Fruit fly (Drosophila melanogaster) whole organism, embryonic: ENCODE results near the gene Spn28Dc.

Experiments
- B-H2 ChIP-seq: fragments of 200-800 bp; sonication (Bioruptor generic); optimal IDR thresholded peaks from 2 replicates; lab custom pipeline; 2018; ENCODE audit warnings: missing biosample characterization, mild to moderate bottlenecking, missing genetic modification characterization
- Bgb ChIP-seq: fragments of 200-800 bp; sonication (Bioruptor generic); IDR thresholded peaks from 2 replicates; pipeline ENCODE4 v1.3.6; 2022; ENCODE audit warnings: missing biosample characterization, missing genetic modification characterization; ENCODE audit not compliant: partially characterized antibody
- CG12104 ChIP-seq: fragments of 200-800 bp; sonication (Bioruptor generic); optimal IDR thresholded peaks from 3 replicates; lab custom pipeline; 2016; ENCODE audit warnings: missing biosample characterization, missing genetic modification characterization
- CG12744 ChIP-seq: fragments of 200-800 bp; sonication (Bioruptor generic); optimal IDR thresholded peaks from 2 replicates; lab custom pipeline; 2016; ENCODE audit warnings: missing biosample characterization, missing genetic modification characterization
- CG13424 ChIP-seq: fragments of 200-800 bp; sonication (Bioruptor generic); optimal IDR thresholded peaks from 2 replicates; lab custom pipeline; 2019; ENCODE audit warnings: missing biosample characterization, mild to moderate bottlenecking, missing genetic modification characterization, moderate library complexity
- CG13624 ChIP-seq: fragments of 200-800 bp; sonication (Bioruptor generic); optimal IDR thresholded peaks from 2 replicates; lab custom pipeline; 2016; ENCODE audit warnings: missing biosample characterization, missing genetic modification characterization
- CG14965 ChIP-seq: fragments of 200-800 bp; sonication (Bioruptor generic); optimal IDR thresholded peaks from 2 replicates; lab custom pipeline; 2016; ENCODE audit warnings: missing biosample characterization, missing genetic modification characterization, borderline replicate concordance
- CG1603 ChIP-seq: fragments of 200-800 bp; sonication (Bioruptor generic); optimal IDR thresholded peaks from 2 replicates; lab custom pipeline; 2019; ENCODE audit warnings: missing biosample characterization, mild to moderate bottlenecking, missing genetic modification characterization, moderate library complexity
- CG16815 ChIP-seq: fragments of 200-800 bp; sonication (Bioruptor generic); optimal IDR thresholded peaks from 3 replicates; lab custom pipeline; 2017; ENCODE audit warnings: missing biosample characterization, mild to moderate bottlenecking, missing genetic modification characterization
- CG16863 ChIP-seq: fragments of 200-800 bp; sonication (Bioruptor generic); optimal IDR thresholded peaks from 3 replicates; lab custom pipeline; 2016; ENCODE audit warnings: missing biosample characterization, missing genetic modification characterization
- CG1792 ChIP-seq: fragments of 200-800 bp; sonication (Bioruptor generic); optimal IDR thresholded peaks from 2 replicates; lab custom pipeline; 2016; ENCODE audit warnings: missing biosample characterization, missing genetic modification characterization
- CG18476 ChIP-seq: fragments of 200-800 bp; sonication (Bioruptor generic); optimal IDR thresholded peaks from 2 replicates; lab custom pipeline; 2016; ENCODE audit warnings: missing biosample characterization, mild to moderate bottlenecking, missing genetic modification characterization
- CG18764 ChIP-seq: fragments of 200-800 bp; sonication (Bioruptor generic); optimal IDR thresholded peaks from 3 replicates; lab custom pipeline; 2016; ENCODE audit warnings: missing biosample characterization, missing genetic modification characterization
- CG2875 ChIP-seq: fragments of 200-800 bp; sonication (Bioruptor generic); optimal IDR thresholded peaks from 2 replicates; lab custom pipeline; 2017; ENCODE audit warnings: missing biosample characterization, mild to moderate bottlenecking, missing genetic modification characterization, missing genetic modification reagents
- CG31441 ChIP-seq: fragments of 200-800 bp; sonication (Bioruptor generic); IDR thresholded peaks from 2 replicates; pipeline ENCODE4 v1.3.6; 2022; ENCODE audit warnings: missing biosample characterization, missing genetic modification characterization
- CG34376 ChIP-seq: fragments of 200-800 bp; sonication (Bioruptor generic); optimal IDR thresholded peaks from 2 replicates; lab custom pipeline; 2018; ENCODE audit warnings: missing biosample characterization, mild to moderate bottlenecking, missing genetic modification characterization
- CG3726 ChIP-seq: fragments of 200-800 bp; sonication (Bioruptor generic); IDR thresholded peaks from 3 replicates; pipeline ENCODE4, ENCODE4 v1.3.6; 2022; ENCODE audit warnings: missing biosample characterization, missing genetic modification characterization
- CG4404 ChIP-seq: fragments of 200-800 bp; sonication (Bioruptor generic); IDR thresholded peaks from 2 replicates; pipeline ENCODE4 v1.3.6; 2022; ENCODE audit warnings: missing biosample characterization, missing genetic modification characterization
- CG6765 ChIP-seq: fragments of 200-800 bp; sonication (Bioruptor generic); optimal IDR thresholded peaks from 3 replicates; lab custom pipeline; 2017; ENCODE audit warnings: missing biosample characterization, mild to moderate bottlenecking, missing genetic modification characterization
- CG9817 ChIP-seq: fragments of 200-800 bp; sonication (Bioruptor generic); optimal IDR thresholded peaks from 2 replicates; lab custom pipeline; 2018; ENCODE audit warnings: missing biosample characterization, mild to moderate bottlenecking, missing genetic modification characterization, moderate library complexity
- CoRest ChIP-seq: fragments of 200-800 bp; sonication (Bioruptor generic); optimal IDR thresholded peaks from 3 replicates; lab custom pipeline; 2018; ENCODE audit warnings: missing biosample characterization, mild to moderate bottlenecking, missing genetic modification characterization, moderate library complexity
- Dfd ChIP-seq, 2 experiments: fragments of >200 bp; optimal IDR thresholded peaks; 2 replicates each; lab custom pipeline; 2017; ENCODE audit warnings: missing biosample characterization in 2 of 2, missing genetic modification characterization in 2 of 2
- Ets97D ChIP-seq: fragments of 200-800 bp; sonication (Bioruptor generic); optimal IDR thresholded peaks from 3 replicates; lab custom pipeline; 2016; ENCODE audit warnings: missing biosample characterization, missing genetic modification characterization
- HHEX ChIP-seq: fragments of 200-800 bp; sonication (Bioruptor generic); optimal IDR thresholded peaks from 3 replicates; lab custom pipeline; 2017; ENCODE audit warnings: missing biosample characterization, mild to moderate bottlenecking, missing genetic modification characterization, missing genetic modification reagents
- HLH3B ChIP-seq: fragments of 200-800 bp; sonication (Bioruptor generic); IDR thresholded peaks from 2 replicates; pipeline ENCODE4 v1.3.6; 2022; ENCODE audit warnings: missing biosample characterization, missing genetic modification characterization
- Lim3 ChIP-seq: fragments of 200-800 bp; sonication (Bioruptor generic); IDR thresholded peaks from 2 replicates; pipeline ENCODE4 v1.3.6; 2022; ENCODE audit warnings: missing biosample characterization, missing genetic modification characterization
- NfI ChIP-seq: fragments of 200-800 bp; sonication (Bioruptor generic); optimal IDR thresholded peaks from 3 replicates; lab custom pipeline; 2018; ENCODE audit warnings: missing biosample characterization, mild to moderate bottlenecking, missing genetic modification characterization, moderate library complexity
- Pdp1 ChIP-seq, 2 experiments: fragments of 200-800 bp; sonication (Bioruptor generic); optimal IDR thresholded peaks; 3 replicates each; lab custom pipeline; 2016; ENCODE audit warnings: missing biosample characterization in 2 of 2, missing genetic modification characterization in 2 of 2, mild to moderate bottlenecking in 1 of 2, moderate library complexity in 1 of 2
- Scr ChIP-seq: fragments of 200-800 bp; sonication (Bioruptor generic); IDR thresholded peaks from 2 replicates; pipeline ENCODE4 v1.3.6; 2022; ENCODE audit warnings: missing biosample characterization, missing genetic modification characterization; ENCODE audit not compliant: partially characterized antibody
- Stat92E ChIP-seq, 3 experiments: fragments of >200 bp in 2 of 3; fragments of 200-800 bp in 1 of 3; sonication (Bioruptor generic) in 1 of 3; optimal IDR thresholded peaks; 2 replicates each; lab custom pipeline; 2017 to 2019; ENCODE audit warnings: missing biosample characterization in 3 of 3, missing genetic modification characterization in 3 of 3, mild to moderate bottlenecking in 1 of 3, moderate library complexity in 1 of 3
- al ChIP-seq: fragments of 200-800 bp; sonication (Bioruptor generic); IDR thresholded peaks from 2 replicates; pipeline ENCODE4 v1.3.6; 2022; ENCODE audit warnings: missing biosample characterization, missing genetic modification characterization
- chn ChIP-seq: fragments of 200-800 bp; sonication (Bioruptor generic); optimal IDR thresholded peaks from 2 replicates; lab custom pipeline; 2016; ENCODE audit warnings: missing biosample characterization, missing genetic modification characterization
- crp ChIP-seq, 2 experiments: fragments of 200-800 bp; sonication (Bioruptor generic); optimal IDR thresholded peaks; 2 replicates in 1 of 2; 3 replicates in 1 of 2; lab custom pipeline; 2017; ENCODE audit warnings: missing biosample characterization in 2 of 2, missing genetic modification characterization in 2 of 2, mild to moderate bottlenecking in 1 of 2, moderate library complexity in 1 of 2
- dan ChIP-seq: fragments of 200-800 bp; sonication (Bioruptor generic); IDR thresholded peaks from 2 replicates; pipeline ENCODE4 v1.3.6; 2022; ENCODE audit warnings: missing biosample characterization, missing genetic modification characterization
- dm ChIP-seq: fragments of 200-800 bp; sonication (Bioruptor generic); optimal IDR thresholded peaks from 3 replicates; lab custom pipeline; 2016; ENCODE audit warnings: missing biosample characterization, missing genetic modification characterization
- ewg ChIP-seq: fragments of 200-800 bp; sonication (Bioruptor generic); optimal IDR thresholded peaks from 3 replicates; lab custom pipeline; 2017; ENCODE audit warnings: mild to moderate bottlenecking, missing biosample characterization, missing genetic modification reagents, missing genetic modification characterization
- eyg ChIP-seq: fragments of 200-800 bp; sonication (Bioruptor generic); optimal IDR thresholded peaks from 3 replicates; lab custom pipeline; 2016; ENCODE audit warnings: missing biosample characterization, missing genetic modification characterization
- jumu ChIP-seq: fragments of 200-800 bp; sonication (Bioruptor generic); optimal IDR thresholded peaks from 3 replicates; lab custom pipeline; 2016; ENCODE audit warnings: missing biosample characterization, missing genetic modification characterization
- ken ChIP-seq: fragments of 200-800 bp; sonication (Bioruptor generic); IDR thresholded peaks from 3 replicates; pipeline ENCODE4 v1.3.6; 2022; ENCODE audit warnings: missing biosample characterization, missing genetic modification characterization
- odd ChIP-seq: fragments of 200-800 bp; sonication (Bioruptor generic); optimal IDR thresholded peaks from 2 replicates; lab custom pipeline; 2017; ENCODE audit warnings: missing biosample characterization, mild to moderate bottlenecking, missing genetic modification characterization
- peb ChIP-seq: fragments of 200-800 bp; sonication (Bioruptor generic); IDR thresholded peaks from 2 replicates; pipeline ENCODE4 v1.3.6; 2022; ENCODE audit warnings: missing biosample characterization, missing genetic modification characterization
- pfk ChIP-seq: fragments of 200-800 bp; sonication (Bioruptor generic); optimal IDR thresholded peaks from 2 replicates; lab custom pipeline; 2018; ENCODE audit warnings: missing biosample characterization, mild to moderate bottlenecking, missing genetic modification characterization, moderate library complexity
- pho ChIP-seq: fragments of 200-800 bp; sonication (Bioruptor generic); optimal IDR thresholded peaks from 2 replicates; lab custom pipeline; 2016; ENCODE audit warnings: missing biosample characterization, missing genetic modification characterization
- ranshi ChIP-seq: fragments of 200-800 bp; sonication (Bioruptor generic); IDR thresholded peaks from 2 replicates; pipeline ENCODE4 v1.3.6; 2022; ENCODE audit warnings: missing biosample characterization, missing genetic modification characterization
- sisA ChIP-seq: fragments of 200-800 bp; sonication (Bioruptor generic); IDR thresholded peaks from 2 replicates; pipeline ENCODE4 v1.3.6; 2022; ENCODE audit warnings: missing biosample characterization, missing genetic modification characterization
- slbo ChIP-seq: fragments of 200-800 bp; sonication (Bioruptor generic); IDR thresholded peaks from 2 replicates; pipeline ENCODE4 v1.3.6; 2022; ENCODE audit warnings: missing biosample characterization, missing genetic modification characterization
- so ChIP-seq: fragments of 200-800 bp; sonication (Bioruptor generic); IDR thresholded peaks from 3 replicates; pipeline ENCODE4 v1.3.6; 2022; ENCODE audit warnings: missing biosample characterization, missing genetic modification characterization
- sob ChIP-seq: fragments of 200-800 bp; sonication (Bioruptor generic); IDR thresholded peaks from 2 replicates; pipeline ENCODE4 v1.3.6; 2022; ENCODE audit warnings: missing biosample characterization, missing genetic modification characterization
- tna ChIP-seq: fragments of 200-800 bp; sonication (Bioruptor generic); IDR thresholded peaks from 2 replicates; pipeline ENCODE4 v1.3.6; 2022; ENCODE audit warnings: missing biosample characterization, missing genetic modification characterization; ENCODE audit not compliant: partially characterized antibody
- wdn ChIP-seq: fragments of 200-800 bp; sonication (Bioruptor generic); IDR thresholded peaks from 2 replicates; pipeline ENCODE4 v1.3.6; 2022; ENCODE audit warnings: missing biosample characterization, missing genetic modification characterization

The Spn28Dc gene

DNA sequence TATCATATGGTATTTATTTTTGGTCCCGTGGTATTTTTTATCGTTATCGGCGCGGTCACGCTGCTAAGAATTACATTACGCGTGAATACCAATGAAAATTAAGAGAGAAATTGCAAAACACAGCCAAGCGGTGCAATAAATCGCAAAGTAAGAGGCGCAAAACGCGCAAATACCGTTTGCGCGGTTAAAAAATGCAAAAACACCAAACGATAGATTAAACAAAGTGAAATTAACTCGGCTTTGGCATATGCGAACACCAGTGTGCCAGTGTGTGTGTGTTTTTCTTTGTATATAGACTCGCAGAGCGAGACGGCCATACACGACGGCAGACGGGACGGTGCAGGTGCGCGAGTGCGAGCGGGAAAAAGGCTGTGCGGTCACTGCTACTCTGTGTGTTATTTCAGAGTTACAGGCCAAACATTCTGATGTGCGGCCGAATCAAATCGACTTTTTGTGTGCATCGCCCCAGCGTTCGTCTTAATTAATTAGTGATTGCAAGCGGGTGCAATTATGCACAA, 23.7 kb upstream of the Spn28Dc start, which contains the start of gene Cka (continued):
- no peak for TF ChIP-seq CG16863
- TF ChIP-seq B-H2 (GFP tag; lab: Kevin White, UChicago) = peak; percentile 38
- no peak for TF ChIP-seq crp (GFP tag; optimal IDR thresholded peaks at IDR 0.05; lab: Kevin White, UChicago)
- no peak for TF ChIP-seq CG13624 (GFP tag; lab: Kevin White, UChicago)
- TF ChIP-seq Lim3 (GFP tag; lab: Robert Waterston, UW) = no peak
- TF ChIP-seq CG31441 (GFP tag; lab: Robert Waterston, UW) = no peak
- TF ChIP-seq CG16815 (GFP tag; lab: Kevin White, UChicago) = no peak
- peak; percentile 61; the same call in 1 of the 2 replicates for TF ChIP-seq Bgb (GFP tag; lab: Robert Waterston, UW)
- no peak for TF ChIP-seq HLH3B
- TF ChIP-seq CG14965 (GFP tag; lab: Kevin White, UChicago) = no peak
- TF ChIP-seq wdn (GFP tag; lab: Robert Waterston, UW) = no peak
- TF ChIP-seq CG6765 (GFP tag; lab: Kevin White, UChicago) = no peak
- TF ChIP-seq sisA = no peak
- TF ChIP-seq peb = no peak
- peak; percentile 20 for TF ChIP-seq CG2875
- TF ChIP-seq al (GFP tag; lab: Robert Waterston, UW) = no peak
- no peak; the same call in 1 of the 2 replicates for TF ChIP-seq tna (GFP tag; lab: Robert Waterston, UW)
- TF ChIP-seq slbo = 0 out of 2 replicates have a peak, but pooled peaks have one; percentile 30
- TF ChIP-seq CG3726 = no peak
- peak; percentile 18 for TF ChIP-seq CG13424 (tag; lab: Kevin White, UChicago)
- TF ChIP-seq dan (GFP tag; lab: Robert Waterston, UW) = no peak
- no peak for TF ChIP-seq CoRest (tag; lab: Kevin White, UChicago)
- no peak for TF ChIP-seq CG18476 (GFP tag; lab: Kevin White, UChicago)
- TF ChIP-seq CG4404 (GFP tag; lab: Robert Waterston, UW) = no peak
- TF ChIP-seq CG12744 (GFP tag; lab: Kevin White, UChicago) = no peak
- no peak for TF ChIP-seq so (GFP tag; lab: Robert Waterston, UW)
- no peak for TF ChIP-seq CG18764
- TF ChIP-seq Scr = peak; percentile 8; the same call in 1 of the 2 replicates
- TF ChIP-seq dm (GFP tag; lab: Kevin White, UChicago) = peak; percentile 4
- no peak for TF ChIP-seq eyg (GFP tag; lab: Kevin White, UChicago)
- peak; percentile 34 for TF ChIP-seq NfI (GFP tag; lab: Kevin White, UChicago)
- peak; percentile 9 for TF ChIP-seq CG1603 (tag; lab: Kevin White, UChicago)
- no peak for TF ChIP-seq Ets97D (GFP tag; lab: Kevin White, UChicago)
- no peak for TF ChIP-seq chn (GFP tag; lab: Kevin White, UChicago)
- TF ChIP-seq HHEX (GFP tag; lab: Kevin White, UChicago) = peak; percentile 16
- TF ChIP-seq pfk (GFP tag; lab: Kevin White, UChicago) = peak; percentile 3
- no peak for TF ChIP-seq CG1792 (GFP tag; lab: Kevin White, UChicago)
- TF ChIP-seq ranshi (GFP tag; lab: Robert Waterston, UW) = no peak
- peak; percentile 13 for TF ChIP-seq jumu
- TF ChIP-seq Dfd (GFP tag; optimal IDR thresholded peaks at IDR 0.05; lab: Kevin White, UChicago) = no peak
- TF ChIP-seq CG34376 (GFP tag; lab: Kevin White, UChicago) = peak; percentile 20
- TF ChIP-seq Pdp1 (GFP tag; optimal IDR thresholded peaks at IDR 0.05; lab: Kevin White, UChicago) = peak in 1 of 2 experiments; percentile 30
- TF ChIP-seq CG9817 (tag; lab: Kevin White, UChicago) = no peak
- TF ChIP-seq ken = no peak
- no peak for TF ChIP-seq pho (GFP tag; lab: Kevin White, UChicago)
- no peak for TF ChIP-seq CG12104 (GFP tag; lab: Kevin White, UChicago)
- TF ChIP-seq Stat92E (GFP tag; optimal IDR thresholded peaks at IDR 0.05; lab: Kevin White, UChicago) = no peak
- TF ChIP-seq odd = no peak
- peak; percentile 13 for TF ChIP-seq ewg
- TF ChIP-seq sob (GFP tag; lab: Robert Waterston, UW) = peak; percentile 55; the same call in 1 of the 2 replicates
